Worm (Caenorhabditis elegans) whole organism, L2 larva: ENCODE results near the gene frpr-7.

ENCODE experiments used
- ama-1 ChIP-seq: fragments of 150-350 bp; optimal IDR thresholded peaks from 2 replicates; lab custom pipeline; 2018; ENCODE audit warnings: inconsistent platforms
- elt-1 ChIP-seq: fragments of 150-350 bp; optimal IDR thresholded peaks from 2 replicates; lab custom pipeline; 2014; ENCODE audit warnings: missing biosample characterization, missing genetic modification characterization
- gmeb-1 ChIP-seq: fragments of 150-350 bp; optimal IDR thresholded peaks from 2 replicates; lab custom pipeline; 2014; ENCODE audit warnings: missing biosample characterization, missing genetic modification characterization
- lsy-2 ChIP-seq, 2 experiments: fragments of 150-350 bp in 1 of 2; sonication (generic microtip) in 1 of 2; optimal IDR thresholded peaks; 2 replicates each; lab custom pipeline; 2014 to 2017; ENCODE audit warnings: missing biosample characterization in 2 of 2, missing genetic modification characterization in 2 of 2
- nhr-11 ChIP-seq: fragments of 150-350 bp; optimal IDR thresholded peaks from 2 replicates; lab custom pipeline; 2014; ENCODE audit warnings: missing biosample characterization, missing genetic modification characterization
- nhr-12 ChIP-seq: fragments of 150-350 bp; optimal IDR thresholded peaks from 2 replicates; lab custom pipeline; 2014; ENCODE audit warnings: missing biosample characterization, missing genetic modification characterization
- nhr-25 ChIP-seq: fragments of 150-350 bp; sonication (generic microtip); optimal IDR thresholded peaks from 3 replicates; lab custom pipeline; 2014; ENCODE audit warnings: missing biosample characterization, missing genetic modification characterization
- unc-39 ChIP-seq: fragments of 150-350 bp; optimal IDR thresholded peaks from 2 replicates; lab custom pipeline; 2014; ENCODE audit warnings: missing biosample characterization, missing genetic modification characterization
- unc-62 ChIP-seq: fragments of 150-350 bp; optimal IDR thresholded peaks from 2 replicates; lab custom pipeline; 2014; ENCODE audit warnings: missing biosample characterization, missing genetic modification reagents, missing genetic modification characterization
- zag-1 ChIP-seq: fragments of 150-350 bp; optimal IDR thresholded peaks from 2 replicates; lab custom pipeline; 2014; ENCODE audit warnings: missing biosample characterization, missing genetic modification characterization

DNA sequence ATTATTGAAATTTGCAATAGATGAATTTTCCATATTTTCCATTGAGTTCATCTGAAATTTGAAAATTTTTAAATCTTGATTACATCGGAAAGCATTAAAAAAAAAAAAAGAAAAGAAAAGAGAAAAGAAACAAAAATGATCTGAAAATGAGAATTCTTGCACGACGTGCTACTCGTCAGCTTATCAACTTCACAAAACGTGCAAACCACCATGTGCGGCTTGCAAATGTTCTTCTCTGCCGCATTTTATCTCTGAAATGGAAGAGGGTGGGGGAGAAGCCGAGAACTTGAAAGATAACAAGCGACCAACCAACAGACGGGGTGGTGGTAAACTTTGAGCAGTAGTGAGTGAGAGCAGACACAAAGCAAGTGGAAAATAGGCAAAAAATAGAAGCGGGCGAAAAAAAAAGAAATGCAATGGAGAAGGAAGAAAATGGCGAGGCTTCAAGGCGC lies 45.6 kb downstream of the frpr-7 start, which contains the start of gene F31A3.3:
- TF ChIP-seq zag-1 (tag; lab: Kevin White, UChicago) (no peak), unc-62 (GFP tag; lab: Kevin White, UChicago) (no peak), ama-1 (lab: Kevin White, UChicago) (no peak), unc-39 (no peak), lsy-2 (tag; optimal IDR thresholded peaks at IDR 0.05; lab: Kevin White, UChicago) (no peak), gmeb-1 (tag; lab: Kevin White, UChicago) (peak; percentile 34), elt-1 (tag; lab: Kevin White, UChicago) (no peak), nhr-25 (tag; lab: Kevin White, UChicago) (no peak), nhr-11 (tag; lab: Kevin White, UChicago) (no peak), nhr-12 (no peak)
